Worm (Caenorhabditis elegans): Measurements from ENCODE around the gene T12B5.15.

Gene T12B5.15

DNA sequence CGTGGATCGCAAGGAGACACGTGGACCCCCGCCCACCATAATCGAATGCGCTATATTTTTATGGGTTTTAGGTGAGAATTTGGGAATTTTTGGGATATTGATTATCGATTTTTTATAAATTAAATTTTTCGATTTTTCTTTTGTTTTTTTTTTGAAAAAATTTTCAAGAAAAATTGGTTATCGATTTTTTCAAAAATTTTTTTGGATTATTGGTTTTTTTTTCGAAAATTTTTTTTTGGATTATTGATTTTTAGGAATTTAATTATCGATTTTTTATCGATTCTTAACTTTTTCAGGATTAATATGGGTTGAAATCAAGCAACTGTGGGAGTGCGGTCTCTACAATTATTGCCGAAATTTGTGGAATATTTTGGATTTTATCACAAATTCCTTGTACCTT lies 42.1 kb upstream of the T12B5.15 start:
- TF ChIP-seq pha-4 (tag; optimal IDR thresholded peaks at IDR 0.05): no peak
- TF ChIP-seq athp-1 (tag; optimal IDR thresholded peaks at IDR 0.05): no peak
- TF ChIP-seq F10E7.11 (tag; optimal IDR thresholded peaks at IDR 0.05): no peak
- no peak for TF ChIP-seq ceh-40 (GFP tag; IDR thresholded peaks at IDR 0.05)
- no peak for TF ChIP-seq nhr-27 (tag; optimal IDR thresholded peaks at IDR 0.05)
- TF ChIP-seq Y79H2A.3 (GFP tag; conservative IDR thresholded peaks at IDR 0.05): no peak
- no peak for TF ChIP-seq dpl-1 (GFP tag; optimal IDR thresholded peaks at IDR 0.05)
- no peak for TF ChIP-seq ztf-18 (tag; optimal IDR thresholded peaks at IDR 0.05)
- no peak for TF ChIP-seq madf-6 (GFP tag; IDR thresholded peaks at IDR 0.05)
- no peak for TF ChIP-seq sptf-2 (GFP tag; optimal IDR thresholded peaks at IDR 0.05)
- TF ChIP-seq repo-1 (tag; optimal IDR thresholded peaks at IDR 0.05): no peak

DNA sequence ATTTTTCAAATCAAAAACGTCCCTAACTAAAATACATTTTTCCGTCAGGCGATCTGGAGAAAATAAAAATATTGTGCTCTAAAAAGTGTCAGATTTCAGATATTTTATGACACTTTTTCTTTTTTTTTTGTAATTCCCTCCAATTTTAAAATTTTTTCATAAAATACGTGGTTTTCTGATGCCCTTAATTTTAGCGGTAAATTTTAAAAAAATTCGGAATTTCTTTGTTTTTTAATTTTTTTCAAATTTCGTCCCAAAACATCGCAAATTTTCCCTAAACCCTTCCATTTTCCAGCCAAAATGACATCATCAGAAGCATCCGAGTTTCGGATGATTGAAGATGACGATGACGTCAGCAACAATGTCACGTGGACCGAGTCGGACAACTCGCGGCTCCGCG lies 37.1 kb upstream of the T12B5.15 start, which contains the start of gene trp-2:
Gene trp-2 (plus strand): TSS at position 301 of the 400 bp plus-strand sequence.
- TF ChIP-seq Y95B8A.8 (GFP tag; IDR thresholded peaks at IDR 0.05) (no peak), C06A6.2 (GFP tag; conservative IDR thresholded peaks at IDR 0.05) (no peak), F52B5.7 (tag; optimal IDR thresholded peaks at IDR 0.05) (no peak), pha-4 (tag; optimal IDR thresholded peaks at IDR 0.05) (no peak), Y79H2A.3 (GFP tag; conservative IDR thresholded peaks at IDR 0.05) (no peak), lsl-1 (GFP tag; optimal IDR thresholded peaks at IDR 0.05) (no peak), tbx-9 (tag; optimal IDR thresholded peaks at IDR 0.05; ENCODE audit: borderline replicate concordance) (no peak), ceh-100 (GFP tag; IDR thresholded peaks at IDR 0.05) (no peak), F57A8.1 (GFP tag; optimal IDR thresholded peaks at IDR 0.05) (no peak), unc-62 (GFP tag; optimal IDR thresholded peaks at IDR 0.05) (no peak), K11D2.4 (GFP tag; IDR thresholded peaks at IDR 0.05) (no peak), hlh-26 (GFP tag; conservative IDR thresholded peaks at IDR 0.05) (no peak), tbp1 (GFP tag; optimal IDR thresholded peaks at IDR 0.05) (no peak), snpc-1.3 (tag; optimal IDR thresholded peaks at IDR 0.05; ENCODE audit: insufficient read depth) (no peak), F37B4.10 (GFP tag; IDR thresholded peaks at IDR 0.05) (no peak), ztf-28 (GFP tag; IDR thresholded peaks at IDR 0.05) (no peak)

ce11 chrIII:989558-989957 lies 35.1 kb upstream of the T12B5.15 start:
- TF ChIP-seq F37B4.10 (GFP tag; IDR thresholded peaks at IDR 0.05) (no peak), T26A5.8 (tag; optimal IDR thresholded peaks at IDR 0.05) (no peak), ama-1 (optimal IDR thresholded peaks at IDR 0.05) (no peak), ama-1 (GFP tag; optimal IDR thresholded peaks at IDR 0.05) (no peak), pbrm-1 (GFP tag; IDR thresholded peaks at IDR 0.05) (no peak), unc-62 (GFP tag; optimal IDR thresholded peaks at IDR 0.05) (no peak), zim-3 (tag; optimal IDR thresholded peaks at IDR 0.05) (no peak), madf-3 (GFP tag; IDR thresholded peaks at IDR 0.05) (0 out of 2 replicates have a peak, but pooled peaks have one; percentile 28), zfh-2 (GFP tag; conservative IDR thresholded peaks at IDR 0.05) (0 out of 2 replicates have a peak, but pooled peaks have one; percentile 30), F49E8.2 (tag; optimal IDR thresholded peaks at IDR 0.05; ENCODE audit: insufficient read depth) (no peak), snpc-1.3 (tag; optimal IDR thresholded peaks at IDR 0.05; ENCODE audit: insufficient read depth) (no peak)

DNA sequence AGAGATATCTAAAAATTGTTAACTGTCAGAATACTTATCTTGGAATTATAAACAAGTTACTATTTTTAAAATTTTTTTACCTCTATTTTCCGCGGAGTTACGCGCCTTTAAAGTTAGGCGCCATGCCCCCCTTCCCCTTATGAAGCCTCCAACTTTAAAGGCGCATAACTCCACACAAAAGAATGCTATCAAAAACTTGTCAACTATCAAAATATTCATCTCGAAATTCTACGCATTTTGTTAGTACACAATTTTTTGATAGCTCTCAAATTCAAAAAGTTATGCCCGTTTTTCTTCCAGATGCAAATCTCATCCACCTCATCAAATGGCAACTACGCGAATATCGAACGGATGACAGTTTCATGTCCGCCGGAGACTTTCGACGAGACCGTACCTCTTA lies 28.5 kb upstream of the T12B5.15 start, which contains the start of gene tbc-10:
Gene tbc-10 (plus strand): TSS at position 301 of the 400 bp plus-strand sequence.
- TF ChIP-seq ceh-58 (GFP tag; IDR thresholded peaks at IDR 0.05) (no peak), sptf-2 (GFP tag; optimal IDR thresholded peaks at IDR 0.05) (no peak), F57A8.1 (GFP tag; optimal IDR thresholded peaks at IDR 0.05) (no peak), zfh-2 (GFP tag; conservative IDR thresholded peaks at IDR 0.05) (no peak), hmg-1.2 (GFP tag; IDR thresholded peaks at IDR 0.05) (no peak), ztf-6 (GFP tag; IDR thresholded peaks at IDR 0.05) (no peak), rec-8 (tag; optimal IDR thresholded peaks at IDR 0.05) (no peak), rpc-1 (optimal IDR thresholded peaks at IDR 0.05) (no peak), rpc-1 (tag; optimal IDR thresholded peaks at IDR 0.05) (no peak), egl-44 (GFP tag; IDR thresholded peaks at IDR 0.05) (no peak), ama-1 (optimal IDR thresholded peaks at IDR 0.05) (no peak), ama-1 (GFP tag; optimal IDR thresholded peaks at IDR 0.05) (no peak), hsf-1 (GFP tag; IDR thresholded peaks at IDR 0.05) (no peak), hlh-12 (tag; optimal IDR thresholded peaks at IDR 0.05) (no peak), B0261.1 (tag; optimal IDR thresholded peaks at IDR 0.05) (no peak), mel-28 (tag; optimal IDR thresholded peaks at IDR 0.05; ENCODE audit: borderline replicate concordance) (no peak), bed-1 (GFP tag; IDR thresholded peaks at IDR 0.05) (no peak)

Data from whole organism, young adult.